Worm (Caenorhabditis elegans): ENCODE data around the gene phf-30.
A peak's percentile ranks its signal among the peaks of the same experiment; 100 is the strongest.

phf-30 gene

DNA sequence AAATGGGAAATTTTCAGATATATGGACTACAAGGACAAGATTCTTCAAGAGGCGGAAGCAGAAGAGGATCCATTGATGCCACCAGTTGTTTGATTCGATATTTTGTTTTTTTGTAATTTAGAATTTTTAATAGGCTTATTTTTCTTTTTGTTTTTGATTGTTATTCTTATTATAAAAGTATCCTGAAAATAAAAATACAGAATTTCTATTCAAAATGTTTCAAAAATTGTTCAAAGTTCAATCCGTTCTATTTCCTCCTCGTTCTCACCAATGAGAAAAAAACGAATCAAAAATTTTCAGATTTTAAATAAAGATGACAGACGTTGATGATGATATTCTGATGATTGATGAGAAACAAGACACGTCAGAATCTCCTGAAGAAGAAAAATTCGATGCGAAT lies at the start of gene phf-30:
Gene phf-30 (plus strand): TSS at position 301 of the 400 bp plus-strand sequence.
- TF ChIP-seq unc-39 (tag; optimal IDR thresholded peaks at IDR 0.05) (no peak), rbr-2 (tag; optimal IDR thresholded peaks at IDR 0.05) (no peak), fos-1 (tag; optimal IDR thresholded peaks at IDR 0.05) (no peak), gei-8 (GFP tag; optimal IDR thresholded peaks at IDR 0.05) (no peak), saeg-2 (GFP tag; IDR thresholded peaks at IDR 0.05) (no peak)

DNA sequence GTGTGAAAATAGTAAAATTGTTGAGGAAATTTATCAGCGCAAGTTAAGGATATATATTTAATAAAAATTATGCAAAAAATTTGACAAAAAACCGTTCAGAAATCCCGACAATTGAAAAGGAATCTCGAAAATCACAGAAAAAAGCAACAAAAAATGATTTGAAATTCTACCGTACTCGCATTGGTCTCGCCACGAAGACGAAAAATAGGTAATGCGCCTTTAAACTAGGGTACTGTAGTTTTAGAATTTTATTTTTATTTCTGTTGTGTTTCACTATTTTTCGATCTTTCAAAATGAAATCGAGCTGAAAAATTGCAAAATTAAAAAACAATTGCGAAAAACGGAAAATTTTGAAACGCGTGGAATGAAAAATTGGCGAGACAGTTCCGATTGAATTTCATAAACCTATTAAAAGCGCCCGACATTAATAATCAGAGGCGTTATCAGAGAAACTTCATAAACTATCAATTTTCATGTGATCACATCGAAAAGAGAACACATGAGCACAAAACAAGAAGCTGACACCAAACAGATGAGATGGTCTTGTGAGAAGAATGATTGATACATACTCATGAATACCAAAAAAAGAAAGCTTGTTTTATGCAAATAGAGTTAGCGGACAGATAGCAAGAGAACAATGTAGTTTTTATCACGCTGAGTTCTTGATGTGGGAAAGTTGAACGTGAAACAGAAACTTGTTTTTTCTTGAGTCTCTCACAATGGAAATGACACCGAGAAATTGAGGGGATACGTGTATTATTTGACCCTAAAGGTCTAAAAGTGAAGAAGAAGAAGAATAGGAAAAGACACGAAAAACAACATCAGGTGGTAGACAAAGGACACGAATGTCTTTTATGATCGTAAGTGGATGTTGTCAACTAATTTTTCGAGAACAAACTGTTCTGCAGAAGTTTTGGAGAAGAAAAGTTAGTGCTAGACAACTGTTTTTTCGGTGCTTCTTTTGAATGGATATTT lies 43.7 kb upstream of the phf-30 start:
- TF ChIP-seq fkh-10 (GFP tag; optimal IDR thresholded peaks at IDR 0.05), result no peak
- TF ChIP-seq lsy-2 (tag; optimal IDR thresholded peaks at IDR 0.05), result peak in 1 of 2 experiments; percentile 42
- peak; percentile 39 for TF ChIP-seq mep-1 (tag; optimal IDR thresholded peaks at IDR 0.05)
- no peak for TF ChIP-seq snpc-4 (tag; optimal IDR thresholded peaks at IDR 0.05)
- TF ChIP-seq zfp-2 (tag; optimal IDR thresholded peaks at IDR 0.05), result no peak
- no peak for TF ChIP-seq nhr-6 (tag; optimal IDR thresholded peaks at IDR 0.05)
- no peak for TF ChIP-seq dmd-8 (GFP tag; IDR thresholded peaks at IDR 0.05)
- TF ChIP-seq zip-2 (tag; optimal IDR thresholded peaks at IDR 0.05), result no peak
- no peak for TF ChIP-seq nhr-42 (GFP tag; IDR thresholded peaks at IDR 0.05)
- TF ChIP-seq ZK546.5 (tag; optimal IDR thresholded peaks at IDR 0.05), result no peak
- TF ChIP-seq nhr-10 (tag; optimal IDR thresholded peaks at IDR 0.05), result no peak
- no peak for TF ChIP-seq unc-39 (tag; optimal IDR thresholded peaks at IDR 0.05)
- peak; percentile 22 for TF ChIP-seq T20F7.1 (GFP tag; optimal IDR thresholded peaks at IDR 0.05)
- no peak for TF ChIP-seq zfp-3 (GFP tag; conservative IDR thresholded peaks at IDR 0.05)
- no peak for TF ChIP-seq gei-8 (GFP tag; optimal IDR thresholded peaks at IDR 0.05)
- no peak for TF ChIP-seq nhr-25 (tag; optimal IDR thresholded peaks at IDR 0.05; ENCODE audit: borderline replicate concordance, insufficient read depth)
- TF ChIP-seq snpc-1.2 (GFP tag; IDR thresholded peaks at IDR 0.05), result 0 out of 2 replicates have a peak, but pooled peaks have one; percentile 36
- no peak for TF ChIP-seq attf-4 (tag; optimal IDR thresholded peaks at IDR 0.05)
- TF ChIP-seq madf-5 (GFP tag; IDR thresholded peaks at IDR 0.05), result no peak
- no peak for TF ChIP-seq saeg-2 (GFP tag; IDR thresholded peaks at IDR 0.05)
- TF ChIP-seq lin-15B (tag; optimal IDR thresholded peaks at IDR 0.05), result no peak
- no peak for TF ChIP-seq ama-1 (optimal IDR thresholded peaks at IDR 0.05)
- no peak for TF ChIP-seq skn-1 (tag; optimal IDR thresholded peaks at IDR 0.05)
- TF ChIP-seq nhr-77 (tag; optimal IDR thresholded peaks at IDR 0.05), result peak; percentile 69
- 0 out of 2 replicates have a peak, but pooled peaks have one; percentile 46 for TF ChIP-seq tra-1 (GFP tag; IDR thresholded peaks at IDR 0.05)
- no peak for TF ChIP-seq ceh-28 (tag; optimal IDR thresholded peaks at IDR 0.05)
- TF ChIP-seq nhr-237 (tag; optimal IDR thresholded peaks at IDR 0.05), result no peak
- no peak for TF ChIP-seq madf-9 (GFP tag; conservative IDR thresholded peaks at IDR 0.05)
- TF ChIP-seq lim-7 (GFP tag; IDR thresholded peaks at IDR 0.05), result no peak
- peak; percentile 19 for TF ChIP-seq mes-2 (tag; optimal IDR thresholded peaks at IDR 0.05; ENCODE audit: poor library complexity, severe bottlenecking)
- TF ChIP-seq Y75B8A.6 (GFP tag; IDR thresholded peaks at IDR 0.05), result no peak
- TF ChIP-seq ztf-11 (tag; optimal IDR thresholded peaks at IDR 0.05), result no peak
- no peak for TF ChIP-seq lin-29 (GFP tag; IDR thresholded peaks at IDR 0.05)
- TF ChIP-seq lin-38 (GFP tag; IDR thresholded peaks at IDR 0.05), result 0 out of 2 replicates have a peak, but pooled peaks have one; percentile 5
- no peak for TF ChIP-seq daf-19 (GFP tag; conservative IDR thresholded peaks at IDR 0.05)
- TF ChIP-seq ceh-44 (GFP tag; IDR thresholded peaks at IDR 0.05), result no peak
- TF ChIP-seq cey-2 (tag; optimal IDR thresholded peaks at IDR 0.05; ENCODE audit: borderline replicate concordance, insufficient read depth), result no peak
- no peak for TF ChIP-seq R02D3.7 (tag; optimal IDR thresholded peaks at IDR 0.05)
- TF ChIP-seq ztf-7 (tag; optimal IDR thresholded peaks at IDR 0.05), result no peak
- TF ChIP-seq nhr-11 (tag; optimal IDR thresholded peaks at IDR 0.05), result no peak
- no peak for TF ChIP-seq mxl-3 (GFP tag; optimal IDR thresholded peaks at IDR 0.05)
- peak; percentile 86 for TF ChIP-seq hlh-30 (tag; optimal IDR thresholded peaks at IDR 0.05; ENCODE audit: insufficient read depth)
- TF ChIP-seq mxl-2 (GFP tag; conservative IDR thresholded peaks at IDR 0.05), result no peak
- TF ChIP-seq F10B5.3 (tag; optimal IDR thresholded peaks at IDR 0.05), result no peak
- no peak for TF ChIP-seq set-16 (GFP tag; IDR thresholded peaks at IDR 0.05)

Measured in whole organism, L4 larva.